Worm (Caenorhabditis elegans): ENCODE measurements around the gene asp-6.

asp-6 gene

DNA sequence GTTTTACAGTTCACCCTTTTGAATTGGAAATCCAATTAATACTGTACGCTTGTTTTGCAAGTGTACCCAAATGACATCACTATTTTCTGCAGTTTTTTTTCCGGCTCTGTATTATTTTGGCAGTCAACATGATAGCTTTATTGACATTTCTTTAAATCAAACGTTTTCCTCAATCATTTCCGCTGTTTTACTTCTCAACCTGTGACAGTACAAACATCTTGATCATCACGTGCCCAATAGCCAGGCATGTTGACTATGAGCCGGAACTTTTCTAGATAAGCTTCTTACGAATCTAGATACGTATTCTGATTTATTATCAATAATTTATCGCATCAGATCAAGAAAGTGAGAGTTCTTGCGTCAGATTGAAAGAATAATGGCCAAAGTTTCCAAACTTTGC, 1.1 kb upstream of the asp-6 start:
- TF ChIP-seq flt-1 (GFP tag; IDR thresholded peaks at IDR 0.05) (no peak), ceh-36 (tag; optimal IDR thresholded peaks at IDR 0.05) (no peak), ceh-13 (GFP tag; optimal IDR thresholded peaks at IDR 0.05) (no peak), tra-4 (tag; optimal IDR thresholded peaks at IDR 0.05) (no peak), aly-1 (tag; optimal IDR thresholded peaks at IDR 0.05) (no peak), tbx-37 (GFP tag; conservative IDR thresholded peaks at IDR 0.05) (no peak)

DNA sequence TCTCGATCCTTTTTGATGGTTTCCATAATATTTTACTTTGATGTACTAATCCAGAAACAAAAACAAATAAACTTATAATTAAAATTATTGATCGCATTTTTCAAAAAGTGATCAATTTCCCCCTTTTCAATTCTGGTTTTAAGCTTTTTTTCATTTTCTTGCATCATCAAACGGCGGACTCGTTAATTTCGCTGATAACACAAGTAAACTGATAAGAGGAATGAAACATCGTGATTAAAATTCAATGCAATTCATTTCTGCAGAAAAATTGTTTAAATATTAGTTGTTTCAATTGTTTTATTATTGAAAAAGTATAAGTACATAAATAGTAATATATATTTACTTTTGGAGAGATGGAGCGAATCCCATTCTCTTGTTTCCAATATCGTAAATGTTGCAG, 1.5 kb downstream of the asp-6 start:
- TF ChIP-seq sea-1 (GFP tag; conservative IDR thresholded peaks at IDR 0.05) (no peak), B0310.2 (tag; optimal IDR thresholded peaks at IDR 0.05) (no peak), tbx-37 (GFP tag; conservative IDR thresholded peaks at IDR 0.05) (no peak), hmg-4 (GFP tag; optimal IDR thresholded peaks at IDR 0.05) (no peak), flt-1 (GFP tag; IDR thresholded peaks at IDR 0.05) (no peak), ceh-36 (tag; optimal IDR thresholded peaks at IDR 0.05) (no peak), scrt-1 (GFP tag; IDR thresholded peaks at IDR 0.05) (no peak), tra-4 (tag; optimal IDR thresholded peaks at IDR 0.05) (no peak), F13C5.2 (tag; optimal IDR thresholded peaks at IDR 0.05) (no peak), ceh-13 (GFP tag; optimal IDR thresholded peaks at IDR 0.05) (no peak), ets-7 (tag; optimal IDR thresholded peaks at IDR 0.05) (no peak), aly-1 (tag; optimal IDR thresholded peaks at IDR 0.05) (no peak), ama-1 (optimal IDR thresholded peaks at IDR 0.05) (no peak), pes-1 (GFP tag; IDR thresholded peaks at IDR 0.05) (no peak), hmbx-1 (tag; optimal IDR thresholded peaks at IDR 0.05) (no peak), tbx-11 (GFP tag; IDR thresholded peaks at IDR 0.05) (no peak)

DNA sequence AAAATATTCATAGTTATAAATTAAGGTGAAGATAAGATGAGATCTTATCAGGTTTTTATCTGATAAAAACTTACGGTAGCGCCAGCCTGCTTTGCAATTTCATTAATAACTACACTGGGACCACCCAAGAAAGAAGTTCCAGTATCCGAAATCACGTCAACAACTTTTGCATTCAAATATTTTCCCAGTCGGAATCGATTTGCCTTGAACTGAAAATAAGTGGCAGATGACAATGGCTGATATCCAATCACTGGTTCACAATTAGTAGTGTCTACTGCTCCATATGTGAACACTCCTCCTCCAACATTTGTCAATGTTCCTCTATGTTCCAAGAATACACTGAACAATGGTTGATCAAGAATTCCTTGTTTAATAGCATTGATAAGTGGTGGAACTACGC, 2.5 kb downstream of the asp-6 start, which contains the start of gene F21F8.5:
TSS of gene F21F8.5 (minus strand) at position 101 of the 400 bp plus-strand sequence.
- TF ChIP-seq hmbx-1 (tag; optimal IDR thresholded peaks at IDR 0.05) (no peak), flt-1 (GFP tag; IDR thresholded peaks at IDR 0.05) (no peak), B0310.2 (tag; optimal IDR thresholded peaks at IDR 0.05) (no peak), hnd-1 (tag; optimal IDR thresholded peaks at IDR 0.05) (no peak), hmg-4 (GFP tag; optimal IDR thresholded peaks at IDR 0.05) (no peak), sea-1 (GFP tag; conservative IDR thresholded peaks at IDR 0.05) (no peak), ceh-36 (tag; optimal IDR thresholded peaks at IDR 0.05) (no peak), tbx-37 (GFP tag; conservative IDR thresholded peaks at IDR 0.05) (no peak)

DNA sequence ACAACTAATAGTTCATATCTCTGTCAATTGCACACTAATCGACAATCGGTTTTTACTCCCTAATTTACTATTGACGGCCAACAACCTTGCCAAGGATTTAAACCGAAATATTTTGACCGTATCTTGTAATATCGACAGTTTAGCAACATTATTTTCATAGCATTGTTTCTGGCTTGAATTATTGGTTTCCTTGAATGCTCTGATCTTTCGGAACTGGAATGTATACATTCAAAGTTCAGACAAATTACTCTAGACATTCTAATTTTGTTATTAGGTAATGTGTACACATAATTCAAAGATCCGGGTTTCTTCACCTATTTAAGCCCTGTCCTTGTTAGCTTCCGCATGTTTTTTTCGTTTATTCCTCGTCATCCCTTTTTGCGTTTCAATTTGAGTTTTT, 4.8 kb downstream of the asp-6 start, which contains the start of gene C16D9.9:
TSS of gene C16D9.9 (plus strand) at position 301 of the 400 bp plus-strand sequence.
- TF ChIP-seq hmg-4 (GFP tag; optimal IDR thresholded peaks at IDR 0.05), result no peak
- no peak for TF ChIP-seq hmbx-1 (tag; optimal IDR thresholded peaks at IDR 0.05)
- no peak for TF ChIP-seq tbx-11 (GFP tag; IDR thresholded peaks at IDR 0.05)
- no peak for TF ChIP-seq tbx-37 (GFP tag; conservative IDR thresholded peaks at IDR 0.05)
- no peak for TF ChIP-seq flt-1 (GFP tag; IDR thresholded peaks at IDR 0.05)
- no peak for TF ChIP-seq B0310.2 (tag; optimal IDR thresholded peaks at IDR 0.05)
- no peak for TF ChIP-seq F13C5.2 (tag; optimal IDR thresholded peaks at IDR 0.05)
- TF ChIP-seq aly-1 (tag; optimal IDR thresholded peaks at IDR 0.05), result no peak

DNA sequence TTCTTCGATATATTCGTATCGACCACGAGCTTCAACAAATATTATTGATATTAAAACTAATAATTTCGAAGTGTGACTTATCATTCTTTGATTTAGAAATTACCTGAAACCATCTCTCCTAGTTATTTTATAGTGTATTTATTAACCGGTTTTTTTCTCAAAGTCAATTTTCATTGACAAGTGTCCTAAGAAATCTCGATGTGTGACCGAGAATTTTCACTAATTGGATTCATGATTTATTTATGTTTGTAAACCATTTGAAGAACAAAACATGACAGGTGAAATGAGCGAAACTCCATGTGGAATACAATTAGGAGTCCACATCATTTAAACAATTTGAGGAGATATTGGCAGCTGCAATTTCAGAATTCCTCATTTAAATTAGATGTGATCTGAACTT, 5.3 kb downstream of the asp-6 start, which contains the start of gene C16D9.8:
TSS of gene C16D9.8 (minus strand) at position 101 of the 400 bp plus-strand sequence.
- TF ChIP-seq B0310.2 (tag; optimal IDR thresholded peaks at IDR 0.05) (no peak), F13C5.2 (tag; optimal IDR thresholded peaks at IDR 0.05) (no peak), tbx-11 (GFP tag; IDR thresholded peaks at IDR 0.05) (no peak), pes-1 (GFP tag; IDR thresholded peaks at IDR 0.05) (no peak), tbx-37 (GFP tag; conservative IDR thresholded peaks at IDR 0.05) (no peak), ceh-36 (tag; optimal IDR thresholded peaks at IDR 0.05) (no peak), ama-1 (optimal IDR thresholded peaks at IDR 0.05) (no peak), tra-4 (tag; optimal IDR thresholded peaks at IDR 0.05) (no peak), hnd-1 (tag; optimal IDR thresholded peaks at IDR 0.05) (no peak), ets-7 (tag; optimal IDR thresholded peaks at IDR 0.05) (no peak), sea-1 (GFP tag; conservative IDR thresholded peaks at IDR 0.05) (no peak)

DNA sequence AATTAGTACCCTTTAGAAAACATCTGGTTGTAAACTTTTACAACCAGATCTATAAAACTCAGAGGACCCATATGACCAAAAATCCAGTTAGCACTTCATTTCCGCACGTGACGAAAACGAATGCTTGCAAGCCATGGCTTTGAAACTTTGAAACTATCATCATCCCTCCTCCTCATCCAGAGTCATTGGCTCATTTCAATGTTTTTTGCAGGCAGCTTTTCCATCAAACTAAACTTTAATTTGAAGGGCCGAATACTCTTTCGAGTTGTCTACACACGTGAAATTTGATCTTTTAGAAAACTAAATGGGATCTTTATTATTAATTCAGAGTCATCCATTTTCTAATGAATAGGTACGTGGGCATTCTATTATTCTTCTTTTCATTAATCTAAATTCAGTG, 6.5 kb downstream of the asp-6 start:
- TF ChIP-seq sea-1 (GFP tag; conservative IDR thresholded peaks at IDR 0.05), result no peak
- TF ChIP-seq F13C5.2 (tag; optimal IDR thresholded peaks at IDR 0.05), result no peak
- no peak for TF ChIP-seq flt-1 (GFP tag; IDR thresholded peaks at IDR 0.05)
- no peak for TF ChIP-seq tbx-37 (GFP tag; conservative IDR thresholded peaks at IDR 0.05)
- no peak for TF ChIP-seq hnd-1 (tag; optimal IDR thresholded peaks at IDR 0.05)
- no peak for TF ChIP-seq scrt-1 (GFP tag; IDR thresholded peaks at IDR 0.05)
- TF ChIP-seq tbx-11 (GFP tag; IDR thresholded peaks at IDR 0.05), result no peak
- TF ChIP-seq ceh-36 (tag; optimal IDR thresholded peaks at IDR 0.05), result no peak
- TF ChIP-seq ama-1 (optimal IDR thresholded peaks at IDR 0.05), result no peak

DNA sequence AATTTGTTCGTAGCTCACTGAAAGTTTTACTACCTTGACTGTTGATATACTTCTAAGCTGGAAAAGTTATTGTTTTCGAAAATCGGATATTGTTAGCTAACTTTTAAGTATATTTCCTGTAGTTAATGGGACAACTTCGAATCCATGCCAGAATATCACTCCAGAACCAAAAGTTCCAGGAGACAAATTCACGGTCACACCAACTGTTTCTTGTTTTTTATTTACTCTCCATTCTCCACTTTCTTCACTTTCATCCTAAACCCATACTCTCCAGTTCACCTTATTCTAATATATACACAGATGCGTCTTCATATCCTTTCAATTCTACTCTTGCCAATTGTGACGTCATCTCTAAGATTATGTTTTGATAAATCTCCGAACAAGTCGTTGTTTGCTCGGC, 9.7 kb downstream of the asp-6 start, which contains the start of gene C16D9.1:
TSS of gene C16D9.1 (plus strand) at position 301 of the 400 bp plus-strand sequence.
- TF ChIP-seq pes-1 (GFP tag; IDR thresholded peaks at IDR 0.05) (no peak), tbx-11 (GFP tag; IDR thresholded peaks at IDR 0.05) (no peak), hmg-4 (GFP tag; optimal IDR thresholded peaks at IDR 0.05) (no peak), tbx-37 (GFP tag; conservative IDR thresholded peaks at IDR 0.05) (no peak), hnd-1 (tag; optimal IDR thresholded peaks at IDR 0.05) (no peak), B0310.2 (tag; optimal IDR thresholded peaks at IDR 0.05) (no peak), ama-1 (optimal IDR thresholded peaks at IDR 0.05) (no peak), flt-1 (GFP tag; IDR thresholded peaks at IDR 0.05) (no peak), scrt-1 (GFP tag; IDR thresholded peaks at IDR 0.05) (no peak), aly-1 (tag; optimal IDR thresholded peaks at IDR 0.05) (no peak), ceh-13 (GFP tag; optimal IDR thresholded peaks at IDR 0.05) (no peak), sea-1 (GFP tag; conservative IDR thresholded peaks at IDR 0.05) (no peak), hmbx-1 (tag; optimal IDR thresholded peaks at IDR 0.05) (no peak), ets-7 (tag; optimal IDR thresholded peaks at IDR 0.05) (no peak)

DNA sequence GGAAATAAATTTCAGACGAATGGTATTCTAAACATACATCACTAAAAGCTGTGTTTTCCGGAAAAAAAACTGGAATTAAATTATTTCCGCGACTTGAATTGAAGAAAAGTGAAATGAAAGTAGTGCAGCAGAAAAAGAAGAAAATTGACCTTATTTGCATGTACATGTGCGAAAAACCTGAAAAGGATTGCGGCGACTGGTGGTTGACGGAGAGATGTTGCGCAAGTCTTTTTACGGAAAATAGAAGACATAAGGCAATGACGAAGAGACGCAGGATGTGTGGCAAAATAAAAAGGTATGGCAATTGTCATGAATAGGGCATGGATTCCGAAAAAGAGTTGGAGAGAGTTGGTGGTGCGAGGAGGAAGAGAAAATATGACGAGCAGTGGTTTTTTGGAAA, 13.8 kb downstream of the asp-6 start:
- TF ChIP-seq tbx-37 (GFP tag; conservative IDR thresholded peaks at IDR 0.05) (no peak), flt-1 (GFP tag; IDR thresholded peaks at IDR 0.05) (no peak), ama-1 (optimal IDR thresholded peaks at IDR 0.05) (no peak), pes-1 (GFP tag; IDR thresholded peaks at IDR 0.05) (no peak), aly-1 (tag; optimal IDR thresholded peaks at IDR 0.05) (no peak), scrt-1 (GFP tag; IDR thresholded peaks at IDR 0.05) (no peak), F13C5.2 (tag; optimal IDR thresholded peaks at IDR 0.05) (no peak), tbx-11 (GFP tag; IDR thresholded peaks at IDR 0.05) (no peak), hmbx-1 (tag; optimal IDR thresholded peaks at IDR 0.05) (no peak), B0310.2 (tag; optimal IDR thresholded peaks at IDR 0.05) (no peak), tra-4 (tag; optimal IDR thresholded peaks at IDR 0.05) (no peak)
